Fruit fly (Drosophila melanogaster) whole organism, embryonic: Measurements from ENCODE around the gene CG13077.

Source experiments
- CG14014 ChIP-seq: fragments of 200-800 bp; sonication (Bioruptor generic); IDR thresholded peaks from 2 replicates; pipeline ENCODE4 v1.3.6; 2022; ENCODE audit warnings: missing biosample characterization, missing genetic modification characterization
- Hmr ChIP-seq: fragments of 200-800 bp; sonication (Bioruptor generic); optimal IDR thresholded peaks from 3 replicates; lab custom pipeline; 2017; ENCODE audit warnings: mild to moderate bottlenecking, missing biosample characterization, missing genetic modification reagents, missing genetic modification characterization
- Xrp1 ChIP-seq: fragments of 200-800 bp; sonication (Bioruptor generic); IDR thresholded peaks from 2 replicates; pipeline ENCODE4 v1.3.6; 2022; ENCODE audit warnings: missing biosample characterization, missing genetic modification characterization
- ap ChIP-seq: fragments of 200-800 bp; sonication (Bioruptor generic); IDR thresholded peaks from 2 replicates; pipeline ENCODE4 v1.3.6; 2022; ENCODE audit warnings: missing biosample characterization, missing genetic modification characterization
- chm ChIP-seq: fragments of 200-800 bp; sonication (Bioruptor generic); IDR thresholded peaks from 2 replicates; pipeline ENCODE4 v1.3.6; 2022; ENCODE audit warnings: missing biosample characterization, missing genetic modification characterization
- gro ChIP-seq: fragments of 200-800 bp; sonication (Bioruptor generic); optimal IDR thresholded peaks from 2 replicates; lab custom pipeline; 2016; ENCODE audit warnings: missing biosample characterization, missing genetic modification characterization

DNA sequence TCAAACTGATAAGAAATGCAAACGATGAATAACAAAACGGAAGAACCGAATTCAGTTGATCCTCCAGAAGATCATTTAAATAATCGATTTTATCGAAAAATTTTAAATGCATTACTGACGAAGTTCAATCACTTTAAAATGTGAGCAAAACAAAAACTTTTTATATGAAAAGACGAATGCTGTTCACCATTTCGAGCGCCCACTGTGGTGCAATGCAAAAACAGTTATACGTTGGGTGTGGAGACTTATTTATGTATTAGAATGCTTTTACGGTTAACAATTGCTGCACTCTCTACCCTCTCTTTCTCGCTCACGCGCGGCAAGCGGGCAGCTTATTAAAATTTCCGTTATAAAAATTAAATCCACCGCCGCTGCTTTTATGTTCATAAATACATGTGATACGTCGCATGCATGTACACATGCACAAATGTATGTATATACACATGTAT lies 5.2 kb downstream of the CG13077 start:
- TF ChIP-seq ap: no peak
- TF ChIP-seq Hmr (GFP tag; lab: Kevin White, UChicago): no peak
- TF ChIP-seq chm (GFP tag; lab: Robert Waterston, UW): no peak
- no peak for TF ChIP-seq gro
- no peak for TF ChIP-seq Xrp1
- no peak for TF ChIP-seq CG14014 (GFP tag; lab: Robert Waterston, UW)
